Fruit fly (Drosophila melanogaster) whole organism, wandering third instar larva: ENCODE data around the gene CG9215.

Experiments
- Abd-B ChIP-seq: fragments of >200 bp; optimal IDR thresholded peaks from 2 replicates; lab custom pipeline; 2017; ENCODE audit warnings: missing biosample characterization, missing genetic modification characterization
- CrebA ChIP-seq: fragments of 200-800 bp; sonication (Bioruptor generic); optimal IDR thresholded peaks from 2 replicates; lab custom pipeline; 2016; ENCODE audit warnings: missing biosample characterization, mild to moderate bottlenecking, missing genetic modification characterization, borderline replicate concordance
- Hr78 ChIP-seq: fragments of >200 bp; optimal IDR thresholded peaks from 2 replicates; lab custom pipeline; 2017; ENCODE audit warnings: missing biosample characterization, missing genetic modification characterization
- Hr83 ChIP-seq: fragments of 200-300 bp; sonication (Bioruptor generic); optimal IDR thresholded peaks from 2 replicates; lab custom pipeline; 2016; ENCODE audit warnings: missing biosample characterization, mild to moderate bottlenecking, missing genetic modification characterization, moderate library complexity; ENCODE audit not compliant: poor library complexity, severe bottlenecking
- Jra ChIP-seq: sonication (Bioruptor generic); optimal IDR thresholded peaks from 2 replicates; lab custom pipeline; 2016; ENCODE audit warnings: missing biosample characterization, missing genetic modification characterization
- Myc ChIP-seq: fragments of >200 bp; optimal IDR thresholded peaks from 2 replicates; lab custom pipeline; 2017
- N ChIP-seq: fragments of >200 bp; optimal IDR thresholded peaks from 2 replicates; lab custom pipeline; 2018; ENCODE audit warnings: missing biosample characterization, missing external identifiers, missing genetic modification characterization
- Sp1 ChIP-seq: fragments of 200-800 bp; sonication (Bioruptor generic); optimal IDR thresholded peaks from 3 replicates; lab custom pipeline; 2019; ENCODE audit warnings: missing biosample characterization, mild to moderate bottlenecking, missing genetic modification characterization, moderate library complexity
- h ChIP-seq: fragments of 200-800 bp; sonication (Bioruptor generic); optimal IDR thresholded peaks from 3 replicates; lab custom pipeline; 2016; ENCODE audit warnings: missing biosample characterization, mild to moderate bottlenecking, missing genetic modification characterization
- lola ChIP-seq: fragments of >200 bp; optimal IDR thresholded peaks from 2 replicates; lab custom pipeline; 2017; ENCODE audit warnings: missing biosample characterization, missing genetic modification characterization
- pan ChIP-seq: fragments of >200 bp; optimal IDR thresholded peaks from 2 replicates; lab custom pipeline; 2017
- psq ChIP-seq: fragments of 200-800 bp; sonication (Bioruptor generic); optimal IDR thresholded peaks from 3 replicates; lab custom pipeline; 2017; ENCODE audit warnings: missing biosample characterization, mild to moderate bottlenecking, missing genetic modification characterization, moderate library complexity
- sv ChIP-seq: fragments of 200-800 bp; sonication (Bioruptor generic); optimal IDR thresholded peaks from 3 replicates; lab custom pipeline; 2016; ENCODE audit warnings: missing biosample characterization, missing genetic modification characterization
- woc ChIP-seq: sonication (Bioruptor generic); optimal IDR thresholded peaks from 2 replicates; lab custom pipeline; 2016; ENCODE audit warnings: missing biosample characterization, mild to moderate bottlenecking, missing genetic modification characterization

DNA sequence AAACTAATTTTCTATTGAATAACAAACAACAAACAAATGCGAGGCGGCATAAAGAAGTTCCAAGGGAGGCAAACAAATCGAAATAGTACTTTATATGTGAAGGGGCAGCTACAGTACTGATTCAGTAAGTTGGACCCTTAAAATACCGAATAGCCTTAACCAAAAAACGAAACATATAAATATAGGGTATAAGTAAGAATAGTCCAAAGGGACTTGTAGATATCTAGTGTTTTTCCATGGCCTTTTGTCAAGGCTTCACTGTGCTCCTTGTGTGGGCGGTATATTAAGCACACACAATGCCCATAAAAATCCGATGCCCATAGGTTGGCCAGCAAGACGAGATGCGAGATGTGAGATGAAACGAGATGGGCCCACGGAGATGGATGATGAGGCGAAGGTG, 50.6 kb downstream of the CG9215 start:
- TF ChIP-seq psq (GFP tag; lab: Kevin White, UChicago) = no peak
- TF ChIP-seq pan (lab: Kevin White, UChicago) = no peak
- TF ChIP-seq woc (GFP tag; lab: Kevin White, UChicago) = no peak
- no peak for TF ChIP-seq Myc (lab: Kevin White, UChicago)
- no peak for TF ChIP-seq Abd-B
- TF ChIP-seq lola = no peak
- no peak for TF ChIP-seq N (GFP tag; lab: Kevin White, UChicago)
- TF ChIP-seq Hr78 (GFP tag; lab: Kevin White, UChicago) = no peak
- TF ChIP-seq Hr83 (GFP tag; lab: Kevin White, UChicago) = no peak
- no peak for TF ChIP-seq h
- no peak for TF ChIP-seq CrebA (GFP tag; lab: Kevin White, UChicago)
- no peak for TF ChIP-seq sv (GFP tag; lab: Kevin White, UChicago)
- TF ChIP-seq Sp1 = no peak
- TF ChIP-seq Jra = no peak
